Fruit fly (Drosophila melanogaster) whole organism, wandering third instar larva: ENCODE measurements around the gene alphaCOP.

Experiments used
- Abd-B ChIP-seq: fragments of >200 bp; optimal IDR thresholded peaks from 2 replicates; lab custom pipeline; 2017; ENCODE audit warnings: missing biosample characterization, missing genetic modification characterization
- CG32264 ChIP-seq: fragments of 200-800 bp; sonication (Bioruptor generic); optimal IDR thresholded peaks from 2 replicates; lab custom pipeline; 2016; ENCODE audit warnings: missing biosample characterization, missing genetic modification characterization
- CG9705 ChIP-seq: fragments of 200-800 bp; sonication (Bioruptor generic); optimal IDR thresholded peaks from 2 replicates; lab custom pipeline; 2018; ENCODE audit warnings: missing biosample characterization, mild to moderate bottlenecking, missing genetic modification characterization
- CrebA ChIP-seq: fragments of 200-800 bp; sonication (Bioruptor generic); optimal IDR thresholded peaks from 2 replicates; lab custom pipeline; 2016; ENCODE audit warnings: missing biosample characterization, mild to moderate bottlenecking, missing genetic modification characterization, borderline replicate concordance
- Dif ChIP-seq: fragments of 200-275, 200-300 bp; sonication (Bioruptor generic); optimal IDR thresholded peaks from 2 replicates; lab custom pipeline; 2018; ENCODE audit warnings: missing biosample characterization, missing genetic modification characterization; ENCODE audit not compliant: partially characterized antibody
- GATAd ChIP-seq: sonication (Bioruptor generic); optimal IDR thresholded peaks from 2 replicates; lab custom pipeline; 2016; ENCODE audit warnings: missing biosample characterization, missing genetic modification characterization
- HLH106 ChIP-seq: fragments of 200-800 bp; optimal IDR thresholded peaks from 3 replicates; lab custom pipeline; 2019; ENCODE audit warnings: missing biosample characterization, mild to moderate bottlenecking, missing genetic modification characterization, moderate library complexity
- Hnf4 ChIP-seq: fragments of 200-800 bp; sonication (Bioruptor generic); optimal IDR thresholded peaks from 2 replicates; lab custom pipeline; 2016; ENCODE audit warnings: missing biosample characterization, mild to moderate bottlenecking, missing genetic modification characterization
- Hr78 ChIP-seq: fragments of >200 bp; optimal IDR thresholded peaks from 2 replicates; lab custom pipeline; 2017; ENCODE audit warnings: missing biosample characterization, missing genetic modification characterization
- Hr83 ChIP-seq: fragments of 200-300 bp; sonication (Bioruptor generic); optimal IDR thresholded peaks from 2 replicates; lab custom pipeline; 2016; ENCODE audit warnings: missing biosample characterization, mild to moderate bottlenecking, missing genetic modification characterization, moderate library complexity; ENCODE audit not compliant: poor library complexity, severe bottlenecking
- Jra ChIP-seq: sonication (Bioruptor generic); optimal IDR thresholded peaks from 2 replicates; lab custom pipeline; 2016; ENCODE audit warnings: missing biosample characterization, missing genetic modification characterization
- Mio ChIP-seq: sonication (Bioruptor generic); optimal IDR thresholded peaks from 2 replicates; lab custom pipeline; 2016; ENCODE audit warnings: missing biosample characterization, missing genetic modification characterization
- Myc ChIP-seq: fragments of >200 bp; optimal IDR thresholded peaks from 2 replicates; lab custom pipeline; 2017
- N ChIP-seq: fragments of >200 bp; optimal IDR thresholded peaks from 2 replicates; lab custom pipeline; 2018; ENCODE audit warnings: missing biosample characterization, missing external identifiers, missing genetic modification characterization
- OdsH ChIP-seq: fragments of 200-800 bp; sonication (Bioruptor generic); optimal IDR thresholded peaks from 2 replicates; lab custom pipeline; 2016; ENCODE audit warnings: missing biosample characterization, mild to moderate bottlenecking, missing genetic modification characterization
- Rel ChIP-seq, 2 experiments: fragments of 200-800 bp; sonication (Bioruptor generic) in 1 of 2; optimal IDR thresholded peaks; 2 replicates in 1 of 2; 3 replicates in 1 of 2; lab custom pipeline; 2016 to 2019; ENCODE audit warnings: mild to moderate bottlenecking in 2 of 2, missing biosample characterization in 2 of 2, missing genetic modification characterization in 2 of 2, moderate library complexity in 1 of 2
- Sp1 ChIP-seq: fragments of 200-800 bp; sonication (Bioruptor generic); optimal IDR thresholded peaks from 3 replicates; lab custom pipeline; 2019; ENCODE audit warnings: missing biosample characterization, mild to moderate bottlenecking, missing genetic modification characterization, moderate library complexity
- Vsx2 ChIP-seq: fragments of 200-300, 225-300 bp; sonication (Bioruptor generic); optimal IDR thresholded peaks from 2 replicates; lab custom pipeline; 2018; ENCODE audit warnings: missing biosample characterization, missing genetic modification characterization; ENCODE audit not compliant: partially characterized antibody
- br ChIP-seq: fragments of 200-800 bp; sonication (Bioruptor generic); optimal IDR thresholded peaks from 2 replicates; lab custom pipeline; 2016; ENCODE audit warnings: missing biosample characterization, missing genetic modification characterization
- brk ChIP-seq: fragments of 200-800 bp; sonication (Bioruptor generic); optimal IDR thresholded peaks from 2 replicates; lab custom pipeline; 2016; ENCODE audit warnings: missing biosample characterization, mild to moderate bottlenecking, missing genetic modification characterization
- dl ChIP-seq, 2 experiments: fragments of 175-275, 200-275 bp in 1 of 2; fragments of 200-275 bp in 1 of 2; sonication (Bioruptor generic); optimal IDR thresholded peaks; lab custom pipeline; 2018; ENCODE audit warnings: mild to moderate bottlenecking in 2 of 2, missing biosample characterization in 2 of 2, missing genetic modification characterization in 2 of 2, moderate library complexity in 2 of 2; ENCODE audit not compliant: partially characterized antibody in 2 of 2, insufficient read depth in 1 of 2
- dmrt93B ChIP-seq: fragments of 200-800 bp; sonication (Bioruptor generic); optimal IDR thresholded peaks from 2 replicates; lab custom pipeline; 2018; ENCODE audit warnings: missing biosample characterization, mild to moderate bottlenecking, missing genetic modification characterization
- dsf ChIP-seq: sonication (Bioruptor generic); optimal IDR thresholded peaks from 2 replicates; lab custom pipeline; 2016; ENCODE audit warnings: missing biosample characterization, missing genetic modification characterization, borderline replicate concordance
- ey ChIP-seq: fragments of 200-800 bp; sonication (Bioruptor generic); optimal IDR thresholded peaks from 2 replicates; lab custom pipeline; 2016; ENCODE audit warnings: missing biosample characterization, missing genetic modification characterization
- foxo ChIP-seq, 2 experiments: fragments of 200-800 bp; sonication (Bioruptor generic); optimal IDR thresholded peaks; 2 replicates in 1 of 2; 3 replicates in 1 of 2; lab custom pipeline; 2016 to 2017; ENCODE audit warnings: missing biosample characterization in 2 of 2, missing genetic modification characterization in 2 of 2
- fru ChIP-seq: fragments of 200-800 bp; sonication (Bioruptor generic); optimal IDR thresholded peaks from 3 replicates; lab custom pipeline; 2016; ENCODE audit warnings: missing biosample characterization, mild to moderate bottlenecking, missing genetic modification characterization
- h ChIP-seq: fragments of 200-800 bp; sonication (Bioruptor generic); optimal IDR thresholded peaks from 3 replicates; lab custom pipeline; 2016; ENCODE audit warnings: missing biosample characterization, mild to moderate bottlenecking, missing genetic modification characterization
- jim ChIP-seq: fragments of 175-275, 200-325 bp; sonication (Bioruptor generic); optimal IDR thresholded peaks from 2 replicates; lab custom pipeline; 2016; ENCODE audit warnings: missing biosample characterization, mild to moderate bottlenecking, missing genetic modification characterization
- lola ChIP-seq: fragments of >200 bp; optimal IDR thresholded peaks from 2 replicates; lab custom pipeline; 2017; ENCODE audit warnings: missing biosample characterization, missing genetic modification characterization
- psq ChIP-seq: fragments of 200-800 bp; sonication (Bioruptor generic); optimal IDR thresholded peaks from 3 replicates; lab custom pipeline; 2017; ENCODE audit warnings: missing biosample characterization, mild to moderate bottlenecking, missing genetic modification characterization, moderate library complexity
- rgr ChIP-seq: fragments of 200-800 bp; sonication (Bioruptor generic); optimal IDR thresholded peaks from 3 replicates; lab custom pipeline; 2016; ENCODE audit warnings: missing biosample characterization, mild to moderate bottlenecking, missing genetic modification characterization
- sage ChIP-seq: fragments of 200-800 bp; sonication (Bioruptor generic); optimal IDR thresholded peaks from 2 replicates; lab custom pipeline; 2016; ENCODE audit warnings: missing biosample characterization, mild to moderate bottlenecking, missing genetic modification characterization
- sv ChIP-seq: fragments of 200-800 bp; sonication (Bioruptor generic); optimal IDR thresholded peaks from 3 replicates; lab custom pipeline; 2016; ENCODE audit warnings: missing biosample characterization, missing genetic modification characterization
- tai ChIP-seq: sonication (Bioruptor generic); optimal IDR thresholded peaks from 2 replicates; lab custom pipeline; 2016; ENCODE audit warnings: missing biosample characterization, missing genetic modification characterization
- usp ChIP-seq: fragments of >200 bp; optimal IDR thresholded peaks from 2 replicates; lab custom pipeline; 2017; ENCODE audit warnings: missing biosample characterization, missing genetic modification characterization
- woc ChIP-seq: sonication (Bioruptor generic); optimal IDR thresholded peaks from 2 replicates; lab custom pipeline; 2016; ENCODE audit warnings: missing biosample characterization, mild to moderate bottlenecking, missing genetic modification characterization

The alphaCOP gene

DNA sequence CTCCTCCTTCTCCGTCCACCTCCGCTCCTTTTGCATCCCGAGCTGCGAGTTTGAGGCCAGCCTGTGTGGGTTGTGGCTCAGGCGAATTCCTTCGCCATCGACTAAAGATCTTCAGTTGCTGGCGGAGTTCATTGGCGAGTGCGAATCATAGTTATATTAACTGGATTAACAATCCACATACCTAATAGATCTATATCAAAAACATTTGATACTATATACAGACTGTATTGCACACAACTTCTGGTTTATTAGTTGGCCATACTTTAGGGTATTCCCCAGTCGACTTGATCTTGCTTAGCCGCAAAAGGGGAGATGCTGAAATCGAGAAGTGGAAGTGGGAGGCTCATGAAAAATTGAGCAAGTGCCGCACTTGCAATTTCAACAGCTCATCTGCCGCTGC lies 47.9 kb upstream of the alphaCOP start:
- TF ChIP-seq usp (no peak), woc (GFP tag; lab: Kevin White, UChicago) (no peak), h (peak; percentile 37)

DNA sequence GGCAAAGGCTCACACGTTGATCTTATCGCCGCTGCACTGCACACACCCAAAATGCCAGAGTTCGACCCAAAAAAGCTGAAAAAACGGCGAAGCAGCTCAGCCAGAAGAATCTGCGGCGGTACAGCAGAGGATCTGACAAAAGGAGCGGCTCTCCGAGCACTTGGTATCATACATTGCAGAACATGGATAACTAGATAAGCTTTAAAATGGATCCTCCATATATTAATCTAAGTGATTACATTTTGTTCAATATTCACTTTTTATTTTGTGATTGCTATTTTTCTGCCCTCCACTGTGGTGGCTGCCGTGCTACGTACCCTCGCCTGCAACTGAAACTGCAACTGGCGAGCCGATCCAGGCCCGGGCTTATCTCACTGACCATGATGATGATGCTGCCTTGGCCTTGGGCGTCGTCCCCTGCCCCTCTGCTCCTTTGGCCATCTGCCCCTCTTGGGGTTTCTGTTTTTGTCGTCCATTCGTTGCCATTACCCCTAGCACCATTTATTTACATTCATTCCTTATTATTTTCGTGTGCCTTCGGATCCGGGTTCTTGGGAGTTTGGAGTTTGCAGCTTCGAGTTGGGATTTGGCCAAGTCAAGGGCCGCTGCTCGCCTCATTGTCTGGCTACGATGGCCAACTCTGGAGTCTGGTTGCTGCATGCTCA lies 47.3 kb upstream of the alphaCOP start:
- TF ChIP-seq Hr78 (GFP tag; lab: Kevin White, UChicago) = no peak
- TF ChIP-seq Hnf4 (GFP tag; lab: Kevin White, UChicago) = peak; percentile 78
- no peak for TF ChIP-seq GATAd (GFP tag; lab: Kevin White, UChicago)
- no peak for TF ChIP-seq Hr83 (GFP tag; lab: Kevin White, UChicago)
- TF ChIP-seq psq (GFP tag; lab: Kevin White, UChicago) = peak; percentile 95
- no peak for TF ChIP-seq sv
- peak; percentile 68 for TF ChIP-seq CG9705 (GFP tag; lab: Kevin White, UChicago)
- no peak for TF ChIP-seq Mio
- TF ChIP-seq h = peak; percentile 84
- peak; percentile 91 for TF ChIP-seq rgr (GFP tag; lab: Kevin White, UChicago)
- peak; percentile 51 for TF ChIP-seq sage
- no peak for TF ChIP-seq tai (GFP tag; lab: Kevin White, UChicago)
- TF ChIP-seq woc (GFP tag; lab: Kevin White, UChicago) = peak; percentile 86
- peak; percentile 85 for TF ChIP-seq HLH106
- TF ChIP-seq CG32264 = peak; percentile 79
- peak; percentile 84 for TF ChIP-seq dmrt93B
- peak; percentile 38 for TF ChIP-seq dsf
- no peak for TF ChIP-seq dl (GFP tag; optimal IDR thresholded peaks at IDR 0.05; lab: Kevin White, UChicago; ENCODE audit: insufficient read depth in 1 of 2, partially characterized antibody in 2 of 2)
- peak; percentile 24 for TF ChIP-seq Rel (GFP tag; optimal IDR thresholded peaks at IDR 0.05; lab: Kevin White, UChicago)
- TF ChIP-seq Rel (tag; optimal IDR thresholded peaks at IDR 0.05; lab: Kevin White, UChicago) = peak; percentile 22
- peak; percentile 90 for TF ChIP-seq ey (GFP tag; lab: Kevin White, UChicago)
- no peak for TF ChIP-seq Myc (lab: Kevin White, UChicago)
- TF ChIP-seq N = no peak
- no peak for TF ChIP-seq Dif (GFP tag; lab: Kevin White, UChicago)
- TF ChIP-seq br (GFP tag; lab: Kevin White, UChicago) = peak; percentile 93
- peak; percentile 91 for TF ChIP-seq OdsH (GFP tag; lab: Kevin White, UChicago)
- TF ChIP-seq brk = peak; percentile 66
- peak; percentile 33 for TF ChIP-seq CrebA (GFP tag; lab: Kevin White, UChicago)
- peak; percentile 94 for TF ChIP-seq fru
- peak; percentile 55 for TF ChIP-seq Jra (GFP tag; lab: Kevin White, UChicago)
- TF ChIP-seq foxo (GFP tag; optimal IDR thresholded peaks at IDR 0.05; lab: Kevin White, UChicago) = peak; percentile 23 to 91
- TF ChIP-seq Sp1 (GFP tag; lab: Kevin White, UChicago) = peak; percentile 88
- no peak for TF ChIP-seq usp

DNA sequence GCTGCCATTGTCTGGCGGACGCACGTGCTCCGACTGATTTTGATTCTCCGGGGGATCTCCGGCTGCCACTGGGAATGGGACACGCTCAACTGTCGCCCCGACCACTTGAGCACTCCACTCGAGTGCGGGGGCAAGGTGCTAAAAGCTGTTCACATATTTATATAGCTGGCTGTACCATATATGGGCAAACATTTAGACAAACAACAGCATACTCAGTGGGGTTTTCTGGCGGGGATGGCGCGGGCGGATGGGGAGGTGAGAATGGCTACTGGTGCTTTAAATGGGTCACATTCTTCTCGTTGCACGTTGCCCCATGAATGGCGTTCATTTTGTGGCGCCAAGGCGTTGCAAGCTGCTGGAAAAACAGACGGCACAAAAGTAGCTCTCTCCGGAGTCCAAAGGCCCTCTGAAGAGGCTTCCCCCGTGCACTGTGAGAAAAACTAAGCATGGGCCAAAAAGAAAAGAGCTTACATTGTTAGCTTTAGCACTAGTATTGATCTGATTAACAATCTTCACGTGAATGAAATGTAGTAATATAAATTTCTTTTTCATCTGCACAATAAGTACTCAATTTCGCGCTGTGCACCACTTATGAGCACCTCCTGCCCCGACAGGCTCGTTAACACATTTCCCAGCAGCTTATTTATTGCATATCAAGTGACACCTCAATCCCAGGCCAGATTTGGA lies 45.9 kb upstream of the alphaCOP start:
- TF ChIP-seq fru (peak; percentile 51), jim (GFP tag; lab: Kevin White, UChicago) (peak; percentile 14), Hnf4 (GFP tag; lab: Kevin White, UChicago) (peak; percentile 19), h (peak; percentile 71), tai (GFP tag; lab: Kevin White, UChicago) (no peak), foxo (GFP tag; optimal IDR thresholded peaks at IDR 0.05; lab: Kevin White, UChicago) (peak in 1 of 2 experiments; percentile 63), br (GFP tag; lab: Kevin White, UChicago) (peak; percentile 48), Sp1 (GFP tag; lab: Kevin White, UChicago) (peak; percentile 20), rgr (GFP tag; lab: Kevin White, UChicago) (peak; percentile 46), dmrt93B (peak; percentile 34), Hr83 (GFP tag; lab: Kevin White, UChicago) (peak; percentile 92), Vsx2 (no peak), CrebA (GFP tag; lab: Kevin White, UChicago) (no peak), GATAd (GFP tag; lab: Kevin White, UChicago) (no peak), lola (GFP tag; lab: Kevin White, UChicago) (no peak), woc (GFP tag; lab: Kevin White, UChicago) (peak; percentile 15), HLH106 (peak; percentile 45), Abd-B (no peak), ey (GFP tag; lab: Kevin White, UChicago) (peak; percentile 45), OdsH (GFP tag; lab: Kevin White, UChicago) (peak; percentile 8)
